Fruit fly (Drosophila melanogaster) whole organism, adult: ENCODE data around the gene CG11454.

ENCODE experiments used
- CG11617 ChIP-seq: fragments of 200-800 bp; sonication (Bioruptor generic); optimal IDR thresholded peaks from 2 replicates; lab custom pipeline; 2017; ENCODE audit warnings: mild to moderate bottlenecking, missing biosample characterization, missing genetic modification reagents, missing genetic modification characterization
- CG12768 ChIP-seq: fragments of 200-800 bp; sonication (Bioruptor generic); optimal IDR thresholded peaks from 2 replicates; lab custom pipeline; 2017; ENCODE audit warnings: missing biosample characterization, missing genetic modification characterization, mild to moderate bottlenecking, moderate library complexity, missing genetic modification reagents
- CG14711 ChIP-seq: fragments of 200-800 bp; sonication (Bioruptor generic); optimal IDR thresholded peaks from 2 replicates; lab custom pipeline; 2018; ENCODE audit warnings: missing biosample characterization, mild to moderate bottlenecking, missing genetic modification characterization, moderate library complexity
- CG1620 ChIP-seq: fragments of 200-800 bp; sonication (Bioruptor generic); optimal IDR thresholded peaks from 2 replicates; lab custom pipeline; 2016; ENCODE audit warnings: missing biosample characterization, missing genetic modification characterization
- CG33017 ChIP-seq: fragments of 200-800 bp; sonication (Bioruptor generic); optimal IDR thresholded peaks from 2 replicates; lab custom pipeline; 2018; ENCODE audit warnings: missing biosample characterization, mild to moderate bottlenecking, missing genetic modification characterization, moderate library complexity
- CG5204 ChIP-seq: fragments of 200-800 bp; sonication (Bioruptor generic); optimal IDR thresholded peaks from 2 replicates; lab custom pipeline; 2016; ENCODE audit warnings: missing biosample characterization, missing genetic modification characterization
- CG7045 ChIP-seq: fragments of 200-800 bp; sonication (Bioruptor generic); optimal IDR thresholded peaks from 2 replicates; lab custom pipeline; 2017; ENCODE audit warnings: missing biosample characterization, mild to moderate bottlenecking, missing genetic modification characterization
- CG7101 ChIP-seq: fragments of 200-800 bp; sonication (Bioruptor generic); optimal IDR thresholded peaks from 2 replicates; lab custom pipeline; 2018; ENCODE audit warnings: missing biosample characterization, mild to moderate bottlenecking, missing genetic modification characterization, moderate library complexity
- Clk ChIP-seq: fragments of 200-800 bp; sonication (Bioruptor generic); optimal IDR thresholded peaks from 2 replicates; lab custom pipeline; 2017; ENCODE audit warnings: missing biosample characterization, missing genetic modification characterization
- Crg-1 ChIP-seq: fragments of 200-800 bp; sonication (Bioruptor generic); optimal IDR thresholded peaks from 2 replicates; lab custom pipeline; 2016; ENCODE audit warnings: missing biosample characterization, missing genetic modification characterization
- Hr96 ChIP-seq: fragments of 200-800 bp; sonication (Bioruptor generic); optimal IDR thresholded peaks from 2 replicates; lab custom pipeline; 2016; ENCODE audit warnings: missing biosample characterization, missing genetic modification characterization
- Mnt ChIP-seq: fragments of 200-800 bp; sonication (Bioruptor generic); optimal IDR thresholded peaks from 2 replicates; lab custom pipeline; 2016; ENCODE audit warnings: missing biosample characterization, mild to moderate bottlenecking, missing genetic modification characterization
- bab1 ChIP-seq: fragments of 200-800 bp; sonication (Bioruptor generic); optimal IDR thresholded peaks from 3 replicates; lab custom pipeline; 2019; ENCODE audit warnings: missing biosample characterization, mild to moderate bottlenecking, missing genetic modification characterization, moderate library complexity
- cic ChIP-seq: fragments of 200-800 bp; sonication (Bioruptor generic); optimal IDR thresholded peaks from 2 replicates; lab custom pipeline; 2017; ENCODE audit warnings: missing biosample characterization, mild to moderate bottlenecking, missing genetic modification characterization, moderate library complexity
- cnc ChIP-seq, 2 experiments: fragments of >200 bp; optimal IDR thresholded peaks; 2 replicates each; lab custom pipeline; 2017
- kay ChIP-seq: fragments of 200-800 bp; sonication (Bioruptor generic); peaks from one replicate; lab custom pipeline; 2016; ENCODE audit warnings: missing biosample characterization, missing genetic modification characterization, borderline replicate concordance
- ovo ChIP-seq: fragments of 200-800 bp; sonication (Bioruptor generic); optimal IDR thresholded peaks from 2 replicates; lab custom pipeline; 2016; ENCODE audit warnings: missing biosample characterization, missing genetic modification characterization
- pad ChIP-seq: fragments of 200-800 bp; sonication (Bioruptor generic); optimal IDR thresholded peaks from 3 replicates; lab custom pipeline; 2017; ENCODE audit warnings: missing biosample characterization, missing genetic modification characterization, mild to moderate bottlenecking, moderate library complexity, missing genetic modification reagents
- tj ChIP-seq: fragments of 200-800 bp; sonication (Bioruptor generic); optimal IDR thresholded peaks from 3 replicates; lab custom pipeline; 2017; ENCODE audit warnings: missing biosample characterization, mild to moderate bottlenecking, missing genetic modification characterization, moderate library complexity
- toe ChIP-seq: fragments of 200-800 bp; sonication (Bioruptor generic); optimal IDR thresholded peaks from 2 replicates; lab custom pipeline; 2016; ENCODE audit warnings: missing biosample characterization, missing genetic modification characterization

CG11454 gene

DNA sequence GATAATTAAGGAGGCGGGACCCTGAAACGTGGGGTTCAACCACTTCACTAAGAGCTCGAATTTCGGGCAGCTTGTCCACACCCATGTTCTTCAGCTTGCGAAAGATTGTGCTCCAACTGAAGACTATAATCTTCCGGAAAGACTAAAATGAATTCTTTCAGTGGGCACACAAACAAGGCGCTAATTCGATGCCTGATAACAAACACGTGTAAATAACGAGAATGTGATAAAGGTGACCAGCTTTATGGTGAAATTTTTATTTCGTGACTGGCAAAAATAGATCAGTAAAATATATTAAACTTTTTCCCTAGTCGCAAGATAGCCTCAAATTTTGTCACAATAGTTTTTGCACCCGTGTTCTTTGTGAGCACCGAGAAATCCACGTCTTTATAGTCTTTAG lies 2.3 kb upstream of the CG11454 start, which contains the start of the genes CG31975 and ovm:
CG31975 (minus strand) TSS at position 144 of the 400 bp plus-strand sequence.
ovm (minus strand) TSS at position 144 of the 400 bp plus-strand sequence.
- TF ChIP-seq CG5204 (GFP tag; lab: Kevin White, UChicago) (no peak), CG1620 (no peak), Clk (GFP tag; lab: Kevin White, UChicago) (no peak), cnc (optimal IDR thresholded peaks at IDR 0.05; lab: Kevin White, UChicago) (peak in 1 of 2 experiments; percentile 68), Hr96 (no peak), tj (GFP tag; lab: Kevin White, UChicago) (no peak), cic (no peak), Mnt (GFP tag; lab: Kevin White, UChicago) (peak; percentile 26), CG7045 (GFP tag; lab: Kevin White, UChicago) (no peak), CG7101 (tag; lab: Kevin White, UChicago) (no peak), ovo (GFP tag; lab: Kevin White, UChicago) (no peak), toe (GFP tag; lab: Kevin White, UChicago) (no peak), CG14711 (tag; lab: Kevin White, UChicago) (no peak), kay (GFP tag; lab: Kevin White, UChicago) (peak; percentile 1), Crg-1 (no peak), CG33017 (tag; lab: Kevin White, UChicago) (no peak), bab1 (GFP tag; lab: Kevin White, UChicago) (no peak), CG11617 (GFP tag; lab: Kevin White, UChicago) (no peak), pad (GFP tag; lab: Kevin White, UChicago) (no peak), CG12768 (GFP tag; lab: Kevin White, UChicago) (no peak)

DNA sequence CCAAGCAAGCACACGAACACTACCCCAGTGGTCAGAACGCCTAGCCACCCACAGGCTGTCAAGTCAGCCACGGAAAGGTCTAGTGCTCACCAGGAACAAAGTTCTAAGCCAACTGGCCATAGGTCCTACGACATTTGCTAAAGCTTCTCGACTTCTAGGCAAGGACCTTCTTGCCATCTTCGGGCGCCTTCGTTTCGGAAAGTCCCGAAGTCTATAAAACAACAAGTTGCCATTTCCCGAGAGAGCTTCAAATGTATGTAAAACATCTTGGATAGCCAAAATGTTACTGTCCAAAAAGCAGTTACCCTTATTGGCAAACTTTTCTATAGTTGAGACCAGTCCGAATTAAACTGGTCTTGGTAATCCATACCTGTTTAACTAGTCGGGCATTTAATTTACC lies 3.4 kb downstream of the CG11454 start:
- no peak for TF ChIP-seq CG1620
- TF ChIP-seq cic: no peak
- TF ChIP-seq CG11617 (GFP tag; lab: Kevin White, UChicago): no peak

DNA sequence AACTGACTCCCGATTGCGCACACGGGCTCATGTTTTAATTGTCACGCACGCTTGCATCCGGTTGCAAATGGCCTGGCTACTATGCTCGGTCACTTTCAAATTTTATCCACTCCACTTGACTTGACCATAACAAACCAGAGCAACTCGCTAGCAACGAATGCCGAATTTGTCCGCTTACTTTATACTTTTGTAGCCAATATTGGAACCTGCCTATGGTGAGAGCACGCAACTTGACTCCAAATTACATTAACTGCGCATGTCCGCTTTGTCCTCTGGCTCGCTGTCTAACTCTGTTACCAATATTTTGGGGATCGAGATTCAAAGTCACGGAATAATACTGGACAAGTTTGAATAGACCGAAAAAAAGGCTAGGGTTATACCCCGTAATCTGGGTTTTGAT lies 10.0 kb downstream of the CG11454 start, which contains the start of gene CG42399:
CG42399 (minus strand) TSS at position 159 of the 400 bp plus-strand sequence.
- TF ChIP-seq cnc (optimal IDR thresholded peaks at IDR 0.05; lab: Kevin White, UChicago) (no peak), tj (GFP tag; lab: Kevin White, UChicago) (no peak), Hr96 (no peak), ovo (GFP tag; lab: Kevin White, UChicago) (no peak), Crg-1 (no peak), pad (GFP tag; lab: Kevin White, UChicago) (no peak), Clk (GFP tag; lab: Kevin White, UChicago) (no peak), bab1 (GFP tag; lab: Kevin White, UChicago) (no peak), CG11617 (GFP tag; lab: Kevin White, UChicago) (no peak), CG33017 (tag; lab: Kevin White, UChicago) (no peak), CG7101 (tag; lab: Kevin White, UChicago) (no peak), cic (no peak), Mnt (GFP tag; lab: Kevin White, UChicago) (no peak), CG1620 (no peak), CG12768 (GFP tag; lab: Kevin White, UChicago) (no peak), CG5204 (GFP tag; lab: Kevin White, UChicago) (no peak)

DNA sequence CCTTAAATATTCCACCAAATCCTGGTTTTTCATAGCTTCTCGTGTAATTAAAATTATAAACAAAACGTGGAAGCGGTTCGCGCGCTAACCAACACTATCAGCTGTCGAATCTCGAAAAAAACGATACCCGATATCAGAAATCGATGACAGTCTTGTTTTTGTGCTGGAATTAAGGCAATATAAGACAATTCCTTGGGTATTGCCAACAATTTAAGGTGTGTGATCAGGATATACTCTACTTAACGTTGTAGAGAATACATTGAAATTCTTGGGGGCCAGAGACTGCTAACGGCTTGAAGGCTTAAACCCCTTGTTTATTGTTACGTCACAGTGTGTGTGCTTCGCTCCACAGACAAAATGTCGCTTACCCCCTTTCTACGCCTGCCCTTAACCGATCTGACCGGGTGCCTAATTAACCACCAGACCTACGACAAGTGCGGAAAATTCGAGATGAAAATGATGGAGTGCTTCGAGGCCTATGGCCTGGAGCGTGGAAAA lies 12.1 kb downstream of the CG11454 start, which contains the start of gene Pus10:
Pus10 (minus strand) TSS at position 91 of the 498 bp plus-strand sequence.
- TF ChIP-seq CG7101 (tag; lab: Kevin White, UChicago) (peak; percentile 49), Mnt (GFP tag; lab: Kevin White, UChicago) (peak; percentile 93), Hr96 (no peak), CG12768 (GFP tag; lab: Kevin White, UChicago) (peak; percentile 54), CG11617 (GFP tag; lab: Kevin White, UChicago) (peak; percentile 60), Crg-1 (peak; percentile 30), tj (GFP tag; lab: Kevin White, UChicago) (peak; percentile 0), pad (GFP tag; lab: Kevin White, UChicago) (peak; percentile 28), Clk (GFP tag; lab: Kevin White, UChicago) (no peak), ovo (GFP tag; lab: Kevin White, UChicago) (no peak), cnc (optimal IDR thresholded peaks at IDR 0.05; lab: Kevin White, UChicago) (no peak), toe (GFP tag; lab: Kevin White, UChicago) (no peak), CG1620 (no peak), cic (peak; percentile 49), CG5204 (GFP tag; lab: Kevin White, UChicago) (no peak), bab1 (GFP tag; lab: Kevin White, UChicago) (peak; percentile 24), CG7045 (GFP tag; lab: Kevin White, UChicago) (peak; percentile 42), kay (GFP tag; lab: Kevin White, UChicago) (no peak), CG33017 (tag; lab: Kevin White, UChicago) (peak; percentile 17), CG14711 (tag; lab: Kevin White, UChicago) (no peak)

DNA sequence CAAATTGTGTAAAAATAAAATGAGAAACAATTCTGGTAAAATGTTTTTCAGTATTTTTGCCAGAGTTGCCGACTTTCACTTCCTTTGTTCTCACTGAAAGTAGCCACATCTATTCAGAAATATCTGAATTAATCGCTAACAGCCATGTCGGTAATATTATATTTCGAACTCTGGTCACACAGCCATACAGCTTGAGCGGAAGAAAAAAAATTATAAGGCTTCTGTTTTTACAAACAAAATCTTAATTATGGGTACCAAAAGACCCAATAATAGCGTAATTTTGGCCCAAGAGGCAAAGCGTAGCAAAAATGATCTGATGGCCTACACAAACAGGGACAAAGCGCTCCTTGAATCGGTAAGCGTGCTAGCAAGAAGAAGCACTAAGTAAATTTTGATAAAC lies 12.9 kb downstream of the CG11454 start, which contains the start of gene CG3436:
CG3436 (plus strand) TSS at position 36 of the 400 bp plus-strand sequence.
- TF ChIP-seq CG7045 (GFP tag; lab: Kevin White, UChicago) (no peak), bab1 (GFP tag; lab: Kevin White, UChicago) (peak; percentile 43), CG14711 (tag; lab: Kevin White, UChicago) (peak; percentile 95), CG7101 (tag; lab: Kevin White, UChicago) (peak; percentile 11), CG11617 (GFP tag; lab: Kevin White, UChicago) (no peak), CG1620 (peak; percentile 13), Hr96 (no peak), CG33017 (tag; lab: Kevin White, UChicago) (no peak), Crg-1 (peak; percentile 43), CG12768 (GFP tag; lab: Kevin White, UChicago) (no peak), cnc (optimal IDR thresholded peaks at IDR 0.05; lab: Kevin White, UChicago) (no peak), Clk (GFP tag; lab: Kevin White, UChicago) (no peak), pad (GFP tag; lab: Kevin White, UChicago) (peak; percentile 19), toe (GFP tag; lab: Kevin White, UChicago) (no peak), CG5204 (GFP tag; lab: Kevin White, UChicago) (no peak), ovo (GFP tag; lab: Kevin White, UChicago) (no peak), Mnt (GFP tag; lab: Kevin White, UChicago) (peak; percentile 26), kay (GFP tag; lab: Kevin White, UChicago) (no peak), tj (GFP tag; lab: Kevin White, UChicago) (peak; percentile 15), cic (peak; percentile 10)
